Fruit fly (Drosophila melanogaster) whole organism, pupa: ENCODE results near the gene PH4alphaNE1.

Source experiments
- CG14655 ChIP-seq: fragments of 200-800 bp; sonication (Bioruptor generic); optimal IDR thresholded peaks from 3 replicates; lab custom pipeline; 2017; ENCODE audit warnings: mild to moderate bottlenecking, missing biosample characterization, missing genetic modification reagents, missing genetic modification characterization
- CG17806 ChIP-seq: fragments of 200-800 bp; sonication (Bioruptor generic); optimal IDR thresholded peaks from 2 replicates; lab custom pipeline; 2018; ENCODE audit warnings: missing biosample characterization, mild to moderate bottlenecking, missing genetic modification characterization, moderate library complexity
- CG32121 ChIP-seq: fragments of 200-800 bp; sonication (Bioruptor generic); IDR thresholded peaks from 2 replicates; pipeline ENCODE4 v1.3.6; 2022; ENCODE audit warnings: missing biosample characterization, missing genetic modification characterization
- CG8301 ChIP-seq: fragments of 200-800 bp; sonication (Bioruptor generic); optimal IDR thresholded peaks from 2 replicates; lab custom pipeline; 2018; ENCODE audit warnings: missing biosample characterization, mild to moderate bottlenecking, missing genetic modification characterization
- CG9948 ChIP-seq: fragments of 200-800 bp; sonication (Bioruptor generic); optimal IDR thresholded peaks from 2 replicates; lab custom pipeline; 2018; ENCODE audit warnings: missing biosample characterization, mild to moderate bottlenecking, missing genetic modification characterization, moderate library complexity
- D1 ChIP-seq: fragments of 200-800 bp; sonication (Bioruptor generic); optimal IDR thresholded peaks from 2 replicates; lab custom pipeline; 2018; ENCODE audit warnings: missing biosample characterization, mild to moderate bottlenecking, missing genetic modification characterization, moderate library complexity
- EcR ChIP-seq: fragments of 200-800 bp; sonication (Bioruptor generic); optimal IDR thresholded peaks from 3 replicates; lab custom pipeline; 2019; ENCODE audit warnings: missing biosample characterization, missing genetic modification characterization, mild to moderate bottlenecking, moderate library complexity, missing genetic modification reagents
- Ets98B ChIP-seq: fragments of 200-800 bp; sonication (Bioruptor generic); IDR thresholded peaks from 2 replicates; pipeline ENCODE4 v1.3.6; 2022; ENCODE audit warnings: missing biosample characterization, missing genetic modification characterization
- Pif1A ChIP-seq: fragments of 200-800 bp; sonication (Bioruptor generic); optimal IDR thresholded peaks from 3 replicates; lab custom pipeline; 2016; ENCODE audit warnings: missing biosample characterization, missing genetic modification characterization
- gl ChIP-seq: fragments of 200-800 bp; sonication (Bioruptor generic); optimal IDR thresholded peaks from 2 replicates; lab custom pipeline; 2018; ENCODE audit warnings: missing biosample characterization, mild to moderate bottlenecking, missing genetic modification characterization

DNA sequence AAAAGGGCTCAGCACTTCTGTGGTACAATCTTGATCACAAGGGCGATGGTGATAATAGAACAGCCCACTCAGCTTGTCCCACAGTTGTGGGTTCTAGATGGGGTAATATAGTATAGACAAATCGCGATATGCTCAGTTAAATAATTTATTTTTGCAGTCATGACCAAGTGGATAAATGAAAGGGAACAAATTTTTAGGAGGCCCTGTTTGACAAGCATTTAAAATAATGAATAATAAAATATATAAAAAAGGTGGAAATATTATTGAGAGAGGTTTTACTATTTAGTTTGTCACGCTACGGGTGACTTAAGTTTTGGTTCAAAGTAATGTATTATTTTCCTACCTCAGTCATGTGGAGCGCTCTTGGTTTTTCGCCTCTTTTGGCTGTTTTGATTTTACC lies 7.6 kb upstream of the PH4alphaNE1 start, which contains the start of gene CG34041:
- TF ChIP-seq Ets98B (GFP tag; lab: Robert Waterston, UW) (no peak), CG17806 (tag; lab: Kevin White, UChicago) (no peak), CG9948 (tag; lab: Kevin White, UChicago) (no peak), EcR (GFP tag; lab: Kevin White, UChicago) (no peak), CG32121 (no peak), gl (no peak), CG8301 (tag; lab: Kevin White, UChicago) (no peak), Pif1A (GFP tag; lab: Kevin White, UChicago) (no peak), CG14655 (GFP tag; lab: Kevin White, UChicago) (no peak), D1 (tag; lab: Kevin White, UChicago) (no peak)
